Worm (Caenorhabditis elegans) whole organism, L1 larva: Measurements from ENCODE around the gene nhr-241.

ENCODE experiments used
- lin-15B ChIP-seq: fragments of 150-350 bp; sonication (generic microtip); optimal IDR thresholded peaks from 3 replicates; lab custom pipeline; 2014; ENCODE audit warnings: missing biosample characterization, missing genetic modification characterization
- pqm-1 ChIP-seq: sonication (generic microtip); optimal IDR thresholded peaks from 3 replicates; lab custom pipeline; 2017; ENCODE audit warnings: missing biosample characterization, missing genetic modification characterization
- ztf-11 ChIP-seq, 2 experiments: sonication (generic microtip); optimal IDR thresholded peaks; 2 replicates each; lab custom pipeline; 2016 to 2017; ENCODE audit warnings: missing genetic modification characterization in 2 of 2, missing biosample characterization in 1 of 2, missing compliant biosample characterization in 1 of 2

DNA sequence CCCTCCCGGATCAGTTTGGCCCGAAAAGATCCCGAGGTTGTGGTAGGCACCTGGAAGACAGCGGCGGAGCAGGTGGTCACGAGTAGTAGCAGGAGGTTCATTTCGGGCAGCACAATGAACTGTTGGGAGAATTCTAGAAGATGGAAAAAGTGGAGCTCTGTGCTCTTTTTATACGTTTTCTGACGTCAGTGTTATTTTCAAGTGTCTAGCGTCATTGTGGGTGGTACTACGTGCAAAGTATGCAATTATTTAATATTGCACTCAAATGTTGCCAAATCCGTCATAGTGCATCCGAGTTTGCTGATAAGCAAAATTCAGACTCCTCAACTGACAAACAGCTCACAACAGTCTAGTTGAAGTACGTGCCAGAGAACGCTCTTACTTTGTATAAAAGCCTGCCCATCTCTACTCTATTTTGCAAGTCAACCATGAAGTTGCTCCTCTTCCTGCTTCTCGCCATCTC, 32.4 kb downstream of the nhr-241 start, which contains the start of the genes asp-18 and scl-19:
- TF ChIP-seq pqm-1 = no peak
- TF ChIP-seq ztf-11 (tag; optimal IDR thresholded peaks at IDR 0.05; lab: Kevin White, UChicago) = no peak
- no peak for TF ChIP-seq lin-15B
